Worm (Caenorhabditis elegans) whole organism, late embryonic: ENCODE results near the gene C55B6.5.

Experiments
- F13H6.1 ChIP-seq: sonication (generic microtip); optimal IDR thresholded peaks from 2 replicates; lab custom pipeline; 2016; ENCODE audit warnings: missing genetic modification characterization, missing compliant biosample characterization
- ama-1 ChIP-seq: fragments of 150-350 bp; optimal IDR thresholded peaks from 2 replicates; lab custom pipeline; 2014
- ceh-19 ChIP-seq: fragments of 200-800 bp; sonication (Bioruptor generic); optimal IDR thresholded peaks from 2 replicates; lab custom pipeline; 2018; ENCODE audit warnings: mild to moderate bottlenecking, missing genetic modification characterization, missing compliant biosample characterization
- dmd-4 ChIP-seq: sonication (generic microtip); optimal IDR thresholded peaks from 2 replicates; lab custom pipeline; 2016; ENCODE audit warnings: borderline replicate concordance, missing genetic modification characterization, missing compliant biosample characterization
- elt-2 ChIP-seq: sonication (generic microtip); optimal IDR thresholded peaks from 2 replicates; lab custom pipeline; 2016; ENCODE audit warnings: missing genetic modification reagents, missing genetic modification characterization, missing compliant biosample characterization
- hlh-6 ChIP-seq: sonication (generic microtip); optimal IDR thresholded peaks from 2 replicates; lab custom pipeline; 2016; ENCODE audit warnings: missing genotype, missing genetic modification characterization, missing compliant biosample characterization
- ref-2 ChIP-seq: sonication (generic microtip); optimal IDR thresholded peaks from 2 replicates; lab custom pipeline; 2016; ENCODE audit warnings: missing genetic modification characterization, missing compliant biosample characterization
- sox-2 ChIP-seq: fragments of 200-800 bp; sonication (Bioruptor generic); IDR thresholded peaks from 2 replicates; pipeline ENCODE4 v1.3.6; 2022; ENCODE audit warnings: missing genetic modification reagents, missing genetic modification characterization, missing compliant biosample characterization
- sox-4 ChIP-seq: sonication (generic microtip); optimal IDR thresholded peaks from 2 replicates; lab custom pipeline; 2017; ENCODE audit warnings: mild to moderate bottlenecking, missing genetic modification characterization, inconsistent platforms, missing compliant biosample characterization
- tbx-2 ChIP-seq: sonication (generic microtip); optimal IDR thresholded peaks from 2 replicates; lab custom pipeline; 2016; ENCODE audit warnings: missing genetic modification characterization, missing compliant biosample characterization
- ztf-16 ChIP-seq: sonication (generic microtip); optimal IDR thresholded peaks from 2 replicates; lab custom pipeline; 2017; ENCODE audit warnings: missing genetic modification characterization, missing compliant biosample characterization

DNA sequence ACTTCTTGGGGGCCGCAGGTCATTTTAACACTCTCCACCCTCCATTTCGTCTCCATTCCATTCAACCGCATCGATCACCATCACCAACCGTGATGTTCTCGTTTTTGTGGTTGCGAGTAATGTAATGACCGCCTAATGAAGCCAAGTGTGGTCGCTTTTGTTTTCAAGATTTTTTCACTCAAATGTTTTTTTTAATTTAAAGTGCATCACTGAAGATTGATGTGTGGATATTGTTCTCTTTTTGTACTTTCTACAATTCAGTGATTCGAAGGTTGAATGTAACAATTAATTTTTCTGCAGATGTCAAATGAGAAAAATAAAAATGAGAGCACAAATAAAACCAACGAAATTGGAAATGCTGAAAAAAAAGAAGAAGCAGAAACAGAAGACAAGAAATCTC, 46.4 kb downstream of the C55B6.5 start, which contains the start of gene pgp-10:
- TF ChIP-seq sox-4 (tag; lab: Kevin White, UChicago) (no peak), tbx-2 (tag; lab: Kevin White, UChicago) (no peak), F13H6.1 (tag; lab: Kevin White, UChicago) (no peak), sox-2 (no peak), ref-2 (tag; lab: Kevin White, UChicago) (no peak), ceh-19 (no peak), ama-1 (lab: Kevin White, UChicago) (no peak), elt-2 (no peak), ztf-16 (tag; lab: Kevin White, UChicago) (no peak), hlh-6 (no peak), dmd-4 (tag; lab: Kevin White, UChicago) (no peak)
